Worm (Caenorhabditis elegans): ENCODE data around the gene ZK370.6.

ZK370.6 gene

ce11 chrIII:8754682-8755081, 11.0 kb upstream of the ZK370.6 start, which contains the start of gene tomm-70:
Gene tomm-70 (minus strand): TSS chrIII:8754750.
- TF ChIP-seq hlh-12 (tag; optimal IDR thresholded peaks at IDR 0.05) (no peak), attf-3 (GFP tag; conservative IDR thresholded peaks at IDR 0.05) (peak; percentile 81)

- TF ChIP-seq lag-1 (GFP tag; IDR thresholded peaks at IDR 0.05) (no peak), D2030.7 (GFP tag; IDR thresholded peaks at IDR 0.05) (no peak), madf-10 (tag; optimal IDR thresholded peaks at IDR 0.05) (no peak), ztf-18 (tag; optimal IDR thresholded peaks at IDR 0.05) (no peak), unc-62 (GFP tag; optimal IDR thresholded peaks at IDR 0.05) (no peak), mes-4 (tag; optimal IDR thresholded peaks at IDR 0.05) (no peak), Y53G8AR.9 (GFP tag; conservative IDR thresholded peaks at IDR 0.05) (no peak)
These were observed 7.0 kb upstream of the ZK370.6 start, which contains the start of gene ugtp-1 for ce11 chrIII:8750606-8751005. Gene ugtp-1 (minus strand): TSS chrIII:8750706.

- peak; percentile 7 for TF ChIP-seq nhr-90 (tag; optimal IDR thresholded peaks at IDR 0.05)
- peak; percentile 47 for TF ChIP-seq F23B12.7 (tag; optimal IDR thresholded peaks at IDR 0.05; ENCODE audit: insufficient read depth)
- no peak for TF ChIP-seq F39B2.1 (GFP tag; IDR thresholded peaks at IDR 0.05)
- TF ChIP-seq dpff-1 (tag; optimal IDR thresholded peaks at IDR 0.05): no peak
- TF ChIP-seq hlh-26 (GFP tag; conservative IDR thresholded peaks at IDR 0.05): no peak
- no peak for TF ChIP-seq sea-2 (GFP tag; IDR thresholded peaks at IDR 0.05)
- TF ChIP-seq cebp-1 (GFP tag; IDR thresholded peaks at IDR 0.05): no peak
- peak; percentile 73 for TF ChIP-seq cebp-1 (tag; optimal IDR thresholded peaks at IDR 0.05)
- no peak for TF ChIP-seq D2030.7 (GFP tag; IDR thresholded peaks at IDR 0.05)
- TF ChIP-seq hmg-20 (GFP tag; IDR thresholded peaks at IDR 0.05): no peak
- no peak for TF ChIP-seq B0035.1 (tag; optimal IDR thresholded peaks at IDR 0.05)
- no peak for TF ChIP-seq sdz-38 (tag; optimal IDR thresholded peaks at IDR 0.05)
- TF ChIP-seq nhr-80 (tag; optimal IDR thresholded peaks at IDR 0.05): peak; percentile 93
- peak; percentile 25 for TF ChIP-seq madf-10 (tag; optimal IDR thresholded peaks at IDR 0.05)
- peak; percentile 85 for TF ChIP-seq hmg-1.2 (GFP tag; IDR thresholded peaks at IDR 0.05)
- TF ChIP-seq fkh-3 (tag; optimal IDR thresholded peaks at IDR 0.05): no peak
- TF ChIP-seq aptf-2 (GFP tag; conservative IDR thresholded peaks at IDR 0.05): no peak
- peak; percentile 54 for TF ChIP-seq chd-7 (tag; optimal IDR thresholded peaks at IDR 0.05)
- TF ChIP-seq sptf-2 (GFP tag; optimal IDR thresholded peaks at IDR 0.05): no peak
- peak; percentile 30 for TF ChIP-seq ztf-18 (tag; optimal IDR thresholded peaks at IDR 0.05)
- TF ChIP-seq efl-1 (GFP tag; optimal IDR thresholded peaks at IDR 0.05): no peak
- TF ChIP-seq repo-1 (tag; optimal IDR thresholded peaks at IDR 0.05): no peak
- no peak for TF ChIP-seq hsf-1 (GFP tag; IDR thresholded peaks at IDR 0.05)
- TF ChIP-seq K12H6.12 (tag; optimal IDR thresholded peaks at IDR 0.05): no peak
- no peak for TF ChIP-seq snpc-4 (GFP tag; optimal IDR thresholded peaks at IDR 0.05)
- TF ChIP-seq snpc-4 (tag; optimal IDR thresholded peaks at IDR 0.05): peak in 1 of 4 experiments; percentile 30
- no peak for TF ChIP-seq lsl-1 (GFP tag; optimal IDR thresholded peaks at IDR 0.05)
- TF ChIP-seq lin-40 (tag; optimal IDR thresholded peaks at IDR 0.05): peak; percentile 64
- TF ChIP-seq pbrm-1 (GFP tag; IDR thresholded peaks at IDR 0.05): no peak
- peak; percentile 27 for TF ChIP-seq ztf-22 (GFP tag; optimal IDR thresholded peaks at IDR 0.05)
- peak; percentile 68 for TF ChIP-seq atf-7 (tag; optimal IDR thresholded peaks at IDR 0.05)
- peak; percentile 24 to 30 for TF ChIP-seq let-607 (tag; optimal IDR thresholded peaks at IDR 0.05)
- TF ChIP-seq ztf-26 (tag; optimal IDR thresholded peaks at IDR 0.05): peak; percentile 26
- no peak for TF ChIP-seq rec-8 (tag; optimal IDR thresholded peaks at IDR 0.05)
- TF ChIP-seq ets-4 (GFP tag; optimal IDR thresholded peaks at IDR 0.05): peak; percentile 18
- TF ChIP-seq B0336.3 (GFP tag; IDR thresholded peaks at IDR 0.05): peak; percentile 44; the same call in 1 of the 2 replicates
- TF ChIP-seq pha-4 (tag; optimal IDR thresholded peaks at IDR 0.05): peak; percentile 29
- TF ChIP-seq ceh-100 (GFP tag; IDR thresholded peaks at IDR 0.05): no peak
- TF ChIP-seq nfyb-1 (GFP tag; IDR thresholded peaks at IDR 0.05): 0 out of 2 replicates have a peak, but pooled peaks have one; percentile 33
These were observed 5.8 kb upstream of the ZK370.6 start, which contains the start of gene sma-2 for ce11 chrIII:8749487-8749886. Gene sma-2 (plus strand): TSS chrIII:8749680.

Measured in whole organism, young adult.